Comparison of ENCODE assay signal across 2 worm cellular contexts in the genomic region with DNA sequence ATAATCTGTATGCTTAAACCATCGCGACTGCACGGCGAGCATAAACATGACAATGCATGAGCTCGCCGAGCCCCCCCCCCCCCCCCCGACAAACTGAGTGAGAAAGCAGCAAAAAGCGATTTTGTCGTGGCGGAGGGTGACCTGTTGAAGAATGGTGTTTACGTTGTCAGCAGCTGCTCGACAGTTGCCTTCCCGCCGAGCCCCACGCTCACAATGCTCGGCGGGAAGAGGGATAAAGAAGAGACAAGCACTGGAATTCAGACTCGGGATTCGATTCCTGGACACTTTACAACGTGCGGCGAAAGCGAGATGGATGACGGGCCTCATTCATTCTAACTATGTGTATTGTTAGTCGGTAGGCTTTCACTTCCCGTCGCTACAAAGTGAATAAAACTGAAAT.
A peak's percentile ranks its signal among the peaks of the same experiment; 100 is the strongest.
TF ChIP-seq lines count a peak whose summit lies in the region.

No protein-coding gene starts in this region.

TF ChIP-seq in whole organism, L1 larva, 84 proteins besides CTCF, POLR2A, EP300 and RAD21 (continued from another document):
- no peak for TF ChIP-seq fkh-4 (tag; optimal IDR thresholded peaks at IDR 0.05; lab: Kevin White, UChicago; ENCODE audit: borderline replicate concordance)
- no peak for TF ChIP-seq nhr-77 (tag; optimal IDR thresholded peaks at IDR 0.05; lab: Kevin White, UChicago)
- TF ChIP-seq isw-1 (GFP tag; IDR thresholded peaks at IDR 0.05; lab: Robert Waterston, UW): no peak
- peak; percentile 13 for TF ChIP-seq unc-130 (tag; optimal IDR thresholded peaks at IDR 0.05; lab: Kevin White, UChicago)
- peak; percentile 62 for TF ChIP-seq lin-14 (GFP tag; optimal IDR thresholded peaks at IDR 0.05; lab: Kevin White, UChicago)
- TF ChIP-seq nhr-28 (tag; optimal IDR thresholded peaks at IDR 0.05; lab: Kevin White, UChicago): no peak
- TF ChIP-seq nhr-12 (tag; optimal IDR thresholded peaks at IDR 0.05; lab: Kevin White, UChicago): no peak
- TF ChIP-seq tbx-2 (tag; optimal IDR thresholded peaks at IDR 0.05; lab: Kevin White, UChicago): no peak
- peak; percentile 53 for TF ChIP-seq nhr-19 (GFP tag; conservative IDR thresholded peaks at IDR 0.05; lab: Robert Waterston, UW)
- no peak for TF ChIP-seq ets-5 (GFP tag; IDR thresholded peaks at IDR 0.05; lab: Robert Waterston, UW)
- peak in 1 of 2 experiments; percentile 26 for TF ChIP-seq lsy-2 (tag; optimal IDR thresholded peaks at IDR 0.05; lab: Kevin White, UChicago)
- no peak for TF ChIP-seq ceh-82 (tag; optimal IDR thresholded peaks at IDR 0.05; lab: Kevin White, UChicago)
- no peak for TF ChIP-seq efl-1 (optimal IDR thresholded peaks at IDR 0.05; lab: Kevin White, UChicago)
- TF ChIP-seq efl-1 (GFP tag; optimal IDR thresholded peaks at IDR 0.05 in 1 of 2; lab: Kevin White, UChicago): no peak
- TF ChIP-seq unc-98 (GFP tag; IDR thresholded peaks at IDR 0.05; lab: Robert Waterston, UW): no peak

TF ChIP-seq in whole organism, L4 larva, 104 proteins besides CTCF, POLR2A, EP300 and RAD21 (continued from another document):
- no peak for TF ChIP-seq lir-3 (tag; optimal IDR thresholded peaks at IDR 0.05; lab: Kevin White, UChicago)
